Fruit fly (Drosophila melanogaster) whole organism, prepupa: ENCODE data around the gene osk.

Experiments used
- Blimp-1 ChIP-seq: fragments of 200-800 bp; sonication (Bioruptor generic); optimal IDR thresholded peaks from 3 replicates; lab custom pipeline; 2017; ENCODE audit warnings: missing biosample characterization, missing genetic modification characterization, mild to moderate bottlenecking, moderate library complexity, missing genetic modification reagents
- CG10669 ChIP-seq: fragments of 200-800 bp; sonication (Bioruptor generic); optimal IDR thresholded peaks from 3 replicates; lab custom pipeline; 2018; ENCODE audit warnings: missing biosample characterization, mild to moderate bottlenecking, missing genetic modification characterization, moderate library complexity
- CG11294 ChIP-seq: fragments of 200-800 bp; sonication (Bioruptor generic); IDR thresholded peaks from 2 replicates; pipeline ENCODE4 v1.3.6; 2022; ENCODE audit warnings: missing biosample characterization, missing genetic modification characterization
- CG11762 ChIP-seq: fragments of 200-800 bp; sonication (Bioruptor generic); optimal IDR thresholded peaks from 3 replicates; lab custom pipeline; 2016; ENCODE audit warnings: missing biosample characterization, missing genetic modification characterization; ENCODE audit not compliant: insufficient read depth
- CG11902 ChIP-seq: fragments of 200-800 bp; sonication (Bioruptor generic); optimal IDR thresholded peaks from 3 replicates; lab custom pipeline; 2016; ENCODE audit warnings: missing biosample characterization, missing genetic modification characterization
- CG15336 ChIP-seq: fragments of 200-800 bp; sonication (Bioruptor generic); IDR thresholded peaks from 2 replicates; pipeline ENCODE4 v1.3.6; 2022; ENCODE audit warnings: missing biosample characterization, missing genetic modification characterization
- CG16779 ChIP-seq: fragments of 200-800 bp; sonication (Bioruptor generic); optimal IDR thresholded peaks from 3 replicates; lab custom pipeline; 2017; ENCODE audit warnings: missing biosample characterization, mild to moderate bottlenecking, missing genetic modification characterization
- CG3032 ChIP-seq: fragments of 200-800 bp; optimal IDR thresholded peaks from 2 replicates; lab custom pipeline; 2019; ENCODE audit warnings: missing biosample characterization, mild to moderate bottlenecking, missing genetic modification characterization, moderate library complexity
- CG31627 ChIP-seq: fragments of 200-800 bp; sonication (Bioruptor generic); optimal IDR thresholded peaks from 3 replicates; lab custom pipeline; 2016; ENCODE audit warnings: missing biosample characterization, missing genetic modification characterization
- CG32006 ChIP-seq: fragments of 200-800 bp; sonication (Bioruptor generic); optimal IDR thresholded peaks from 3 replicates; lab custom pipeline; 2017; ENCODE audit warnings: missing biosample characterization, mild to moderate bottlenecking, missing genetic modification characterization
- CG34406 ChIP-seq: fragments of 200-800 bp; sonication (Bioruptor generic); optimal IDR thresholded peaks from 3 replicates; lab custom pipeline; 2016; ENCODE audit warnings: missing biosample characterization, missing genetic modification characterization
- CG4318 ChIP-seq: fragments of 200-800 bp; sonication (Bioruptor generic); optimal IDR thresholded peaks from 3 replicates; lab custom pipeline; 2017; ENCODE audit warnings: missing biosample characterization, mild to moderate bottlenecking, missing genetic modification characterization
- CG6163 ChIP-seq: fragments of 200-800 bp; sonication (Bioruptor generic); IDR thresholded peaks from 3 replicates; pipeline ENCODE4 v1.3.6; 2022; ENCODE audit warnings: missing biosample characterization, missing genetic modification characterization
- CG6276 ChIP-seq: fragments of 200-800 bp; sonication (Bioruptor generic); optimal IDR thresholded peaks from 2 replicates; lab custom pipeline; 2017; ENCODE audit warnings: missing biosample characterization, mild to moderate bottlenecking, missing genetic modification characterization
- CG6792 ChIP-seq: fragments of 200-800 bp; sonication (Bioruptor generic); optimal IDR thresholded peaks from 3 replicates; lab custom pipeline; 2016; ENCODE audit warnings: missing biosample characterization, missing genetic modification characterization
- CG6808 ChIP-seq: fragments of 200-800 bp; sonication (Bioruptor generic); optimal IDR thresholded peaks from 3 replicates; lab custom pipeline; 2017; ENCODE audit warnings: missing biosample characterization, missing genetic modification characterization, mild to moderate bottlenecking, moderate library complexity, missing genetic modification reagents
- CG6854 ChIP-seq: fragments of 200-800 bp; sonication (Bioruptor generic); optimal IDR thresholded peaks from 2 replicates; lab custom pipeline; 2017; ENCODE audit warnings: missing biosample characterization, mild to moderate bottlenecking, missing genetic modification characterization
- CG8119 ChIP-seq: fragments of 200-800 bp; sonication (Bioruptor generic); IDR thresholded peaks from 3 replicates; pipeline ENCODE4 v1.3.6; 2022; ENCODE audit warnings: missing biosample characterization, missing genetic modification characterization
- CG8319 ChIP-seq: fragments of 200-800 bp; sonication (Bioruptor generic); optimal IDR thresholded peaks from 3 replicates; lab custom pipeline; 2016; ENCODE audit warnings: missing biosample characterization, missing genetic modification characterization
- Eip75B ChIP-seq: fragments of 200-800 bp; sonication (Bioruptor generic); optimal IDR thresholded peaks from 3 replicates; lab custom pipeline; 2016; ENCODE audit warnings: missing biosample characterization, missing genetic modification characterization
- Eip78C ChIP-seq: fragments of 200-800 bp; sonication (Bioruptor generic); peaks from one replicate; lab custom pipeline; 2016; ENCODE audit warnings: missing biosample characterization, missing genetic modification characterization
- Ets21C ChIP-seq: fragments of 200-800 bp; sonication (Bioruptor generic); optimal IDR thresholded peaks from 3 replicates; lab custom pipeline; 2016; ENCODE audit warnings: missing biosample characterization, missing genetic modification characterization
- Gug ChIP-seq: fragments of 200-800 bp; sonication (Bioruptor generic); IDR thresholded peaks from 2 replicates; pipeline ENCODE4 v1.3.6; 2022; ENCODE audit warnings: missing biosample characterization, missing genetic modification characterization
- Hr38 ChIP-seq: sonication (Bioruptor generic); optimal IDR thresholded peaks from 2 replicates; lab custom pipeline; 2016; ENCODE audit warnings: missing biosample characterization, missing genetic modification characterization
- Hr39 ChIP-seq: fragments of 200-800 bp; sonication (Bioruptor generic); optimal IDR thresholded peaks from 2 replicates; lab custom pipeline; 2016; ENCODE audit warnings: missing biosample characterization, missing genetic modification characterization
- Hr4 ChIP-seq: fragments of 200-800 bp; sonication (Bioruptor generic); optimal IDR thresholded peaks from 3 replicates; lab custom pipeline; 2016; ENCODE audit warnings: missing biosample characterization, missing genetic modification characterization
- Met ChIP-seq: fragments of 200-800 bp; sonication (Bioruptor generic); optimal IDR thresholded peaks from 3 replicates; lab custom pipeline; 2016; ENCODE audit warnings: missing biosample characterization, missing genetic modification characterization
- OdsH ChIP-seq: fragments of 200-800 bp; sonication (Bioruptor generic); optimal IDR thresholded peaks from 3 replicates; lab custom pipeline; 2016; ENCODE audit warnings: missing biosample characterization, missing genetic modification characterization
- Smox ChIP-seq: fragments of 200-800 bp; sonication (Bioruptor generic); optimal IDR thresholded peaks from 3 replicates; lab custom pipeline; 2016; ENCODE audit warnings: missing biosample characterization, missing genetic modification characterization
- Sox14 ChIP-seq: fragments of 200-800 bp; sonication (Bioruptor generic); optimal IDR thresholded peaks from 3 replicates; lab custom pipeline; 2016; ENCODE audit warnings: missing biosample characterization, missing genetic modification characterization
- Sox15 ChIP-seq: fragments of 200-800 bp; sonication (Bioruptor generic); optimal IDR thresholded peaks from 3 replicates; lab custom pipeline; 2016; ENCODE audit warnings: missing biosample characterization, missing genetic modification characterization
- cyc ChIP-seq: fragments of 200-800 bp; sonication (Bioruptor generic); optimal IDR thresholded peaks from 3 replicates; lab custom pipeline; 2016; ENCODE audit warnings: missing biosample characterization, missing genetic modification characterization
- dac ChIP-seq: fragments of 200-800 bp; sonication (Bioruptor generic); optimal IDR thresholded peaks from 2 replicates; lab custom pipeline; 2017; ENCODE audit warnings: missing biosample characterization, mild to moderate bottlenecking, missing genetic modification characterization
- esn ChIP-seq: fragments of 200-800 bp; sonication (Bioruptor generic); optimal IDR thresholded peaks from 2 replicates; lab custom pipeline; 2016; ENCODE audit warnings: missing biosample characterization, mild to moderate bottlenecking, missing genetic modification characterization, moderate library complexity
- fd59A ChIP-seq: fragments of 200-800 bp; sonication (Bioruptor generic); optimal IDR thresholded peaks from 2 replicates; lab custom pipeline; 2017; ENCODE audit warnings: missing biosample characterization, mild to moderate bottlenecking, missing genetic modification characterization, missing genetic modification reagents
- fd85E ChIP-seq: fragments of 200-800 bp; sonication (Bioruptor generic); optimal IDR thresholded peaks from 3 replicates; lab custom pipeline; 2016; ENCODE audit warnings: missing biosample characterization, missing genetic modification characterization
- fkh ChIP-seq: fragments of 200-800 bp; sonication (Bioruptor generic); optimal IDR thresholded peaks from 3 replicates; lab custom pipeline; 2017; ENCODE audit warnings: missing biosample characterization, mild to moderate bottlenecking, missing genetic modification characterization, moderate library complexity
- lz ChIP-seq: fragments of 200-800 bp; sonication (Bioruptor generic); optimal IDR thresholded peaks from 3 replicates; lab custom pipeline; 2016; ENCODE audit warnings: missing biosample characterization, missing genetic modification characterization
- net ChIP-seq: fragments of 200-800 bp; sonication (Bioruptor generic); optimal IDR thresholded peaks from 3 replicates; lab custom pipeline; 2016; ENCODE audit warnings: missing biosample characterization, missing genetic modification characterization
- salr ChIP-seq, 2 experiments: fragments of 200-800 bp; sonication (Bioruptor generic); optimal IDR thresholded peaks; 3 replicates each; lab custom pipeline; 2016 to 2018; ENCODE audit warnings: missing biosample characterization in 2 of 2, missing genetic modification characterization in 2 of 2, mild to moderate bottlenecking in 1 of 2
- spab ChIP-seq: fragments of 200-800 bp; sonication (Bioruptor generic); optimal IDR thresholded peaks from 2 replicates; lab custom pipeline; 2017; ENCODE audit warnings: missing biosample characterization, mild to moderate bottlenecking, missing genetic modification characterization, missing genetic modification reagents
- ss ChIP-seq, 2 experiments: fragments of 200-800 bp; sonication (Bioruptor generic); optimal IDR thresholded peaks; 2 replicates in 1 of 2; 3 replicates in 1 of 2; lab custom pipeline; 2017 to 2018; ENCODE audit warnings: mild to moderate bottlenecking in 2 of 2, missing biosample characterization in 2 of 2, missing genetic modification characterization in 2 of 2, moderate library complexity in 1 of 2
- svp ChIP-seq: fragments of 200-800 bp; sonication (Bioruptor generic); peaks from one replicate; lab custom pipeline; 2016; ENCODE audit warnings: missing biosample characterization, missing genetic modification characterization
- topi ChIP-seq: fragments of 200-800 bp; sonication (Bioruptor generic); optimal IDR thresholded peaks from 3 replicates; lab custom pipeline; 2016; ENCODE audit warnings: missing biosample characterization, missing genetic modification characterization
- vri ChIP-seq: fragments of 200-800 bp; sonication (Bioruptor generic); optimal IDR thresholded peaks from 3 replicates; lab custom pipeline; 2016; ENCODE audit warnings: missing biosample characterization, mild to moderate bottlenecking, missing genetic modification characterization

Gene osk

DNA sequence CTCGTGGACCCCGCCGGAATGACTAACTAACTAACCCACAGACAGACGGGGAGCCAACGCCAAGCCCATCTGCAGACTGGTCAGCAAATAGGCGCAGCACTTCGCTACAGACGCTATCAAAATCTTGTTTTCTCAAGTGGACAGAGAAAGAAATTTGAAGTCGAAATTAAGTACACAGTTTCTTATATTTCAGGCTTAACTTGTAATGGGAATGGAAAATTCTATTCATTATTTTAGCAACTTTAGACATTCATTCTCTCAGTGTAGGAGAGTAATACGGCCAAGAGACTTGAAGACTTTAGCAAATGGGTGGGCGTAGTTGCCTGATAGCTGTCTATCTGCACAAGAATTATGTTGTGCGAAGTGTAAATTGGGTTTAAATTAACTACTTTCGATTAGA, 23.4 kb downstream of the osk start (continued):
- TF ChIP-seq salr (GFP tag; optimal IDR thresholded peaks at IDR 0.05; lab: Kevin White, UChicago) (peak; percentile 35 to 45), lz (GFP tag; lab: Kevin White, UChicago) (no peak), fkh (no peak), Ets21C (no peak), CG16779 (tag; lab: Kevin White, UChicago) (no peak), CG4318 (peak; percentile 35), CG3032 (tag; lab: Kevin White, UChicago) (peak; percentile 72), topi (GFP tag; lab: Kevin White, UChicago) (peak; percentile 30), Smox (GFP tag; lab: Kevin White, UChicago) (no peak), CG6276 (GFP tag; lab: Kevin White, UChicago) (peak; percentile 10), Hr38 (no peak), vri (GFP tag; lab: Kevin White, UChicago) (no peak), CG15336 (GFP tag; lab: Robert Waterston, UW) (peak; percentile 66), fd59A (GFP tag; lab: Kevin White, UChicago) (peak; percentile 56), CG6163 (GFP tag; lab: Robert Waterston, UW) (peak; percentile 83), OdsH (GFP tag; lab: Kevin White, UChicago) (peak; percentile 56), CG34406 (no peak), Hr39 (GFP tag; lab: Kevin White, UChicago) (peak; percentile 4), dac (GFP tag; lab: Kevin White, UChicago) (no peak), spab (GFP tag; lab: Kevin White, UChicago) (peak; percentile 37), Gug (peak; percentile 43; the same call in 1 of the 2 replicates), CG11902 (GFP tag; lab: Kevin White, UChicago) (no peak), ss (GFP tag; optimal IDR thresholded peaks at IDR 0.05; lab: Kevin White, UChicago) (peak in 1 of 2 experiments; percentile 9), CG32006 (GFP tag; lab: Kevin White, UChicago) (peak; percentile 61), cyc (GFP tag; lab: Kevin White, UChicago) (no peak), esn (GFP tag; lab: Kevin White, UChicago) (no peak), CG10669 (GFP tag; lab: Kevin White, UChicago) (peak; percentile 65), net (GFP tag; lab: Kevin White, UChicago) (peak; percentile 45), CG6792 (GFP tag; lab: Kevin White, UChicago) (no peak)
- TF ChIP-seq, all 60 proteins: peak for 33

DNA sequence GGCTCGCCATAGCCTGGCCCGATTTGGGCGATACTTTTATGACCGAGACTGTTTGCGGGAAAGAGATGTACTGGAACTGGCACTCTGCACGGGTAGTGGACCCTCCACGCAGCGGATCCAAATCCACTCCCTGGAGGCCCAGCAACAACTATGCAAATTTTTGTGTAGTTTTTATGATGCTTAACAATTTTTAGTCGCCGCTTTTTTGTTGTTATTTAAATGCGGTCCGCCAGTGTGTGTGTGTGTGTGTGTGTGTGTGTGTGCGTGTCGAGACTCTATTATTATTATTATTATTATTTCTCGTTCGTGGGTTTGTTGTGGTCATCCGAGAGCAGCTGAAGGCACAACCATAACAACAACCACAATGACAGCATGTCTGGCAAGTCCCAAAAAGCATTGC, 24.2 kb downstream of the osk start:
- TF ChIP-seq Hr4 = no peak
- no peak for TF ChIP-seq CG6276 (GFP tag; lab: Kevin White, UChicago)
- no peak for TF ChIP-seq Hr38
- no peak for TF ChIP-seq CG6854
- TF ChIP-seq CG11294 (GFP tag; lab: Robert Waterston, UW) = no peak
- TF ChIP-seq svp (GFP tag; lab: Kevin White, UChicago) = peak; percentile 4
- no peak for TF ChIP-seq Sox14 (GFP tag; lab: Kevin White, UChicago)
- TF ChIP-seq CG34406 = no peak
- TF ChIP-seq topi (GFP tag; lab: Kevin White, UChicago) = no peak
- TF ChIP-seq Gug = no peak
- no peak for TF ChIP-seq OdsH (GFP tag; lab: Kevin White, UChicago)
- TF ChIP-seq Eip78C (GFP tag; lab: Kevin White, UChicago) = peak; percentile 23

DNA sequence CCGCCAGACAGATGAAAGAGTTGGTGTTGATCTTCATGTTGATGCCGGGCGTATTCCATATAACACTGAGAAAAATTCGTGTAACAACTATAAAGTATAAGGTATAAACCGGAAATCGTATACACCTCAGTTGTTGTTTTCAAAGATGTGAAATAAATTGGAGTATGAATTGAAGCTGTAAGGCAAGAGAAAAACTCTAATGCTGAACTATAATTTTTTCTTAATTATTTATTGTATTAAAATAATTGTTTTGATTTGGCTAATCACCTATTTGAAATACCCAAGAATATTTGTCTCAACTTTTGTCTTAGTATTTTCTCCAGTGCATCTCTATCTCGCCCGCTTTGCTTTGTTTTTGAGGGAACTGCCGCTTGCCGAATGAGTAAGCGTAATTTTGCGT, 25.4 kb downstream of the osk start:
- TF ChIP-seq ss (GFP tag; optimal IDR thresholded peaks at IDR 0.05; lab: Kevin White, UChicago) = no peak
- TF ChIP-seq CG6792 (GFP tag; lab: Kevin White, UChicago) = no peak
- TF ChIP-seq CG6276 (GFP tag; lab: Kevin White, UChicago) = peak; percentile 36
- TF ChIP-seq CG10669 (GFP tag; lab: Kevin White, UChicago) = no peak
- no peak for TF ChIP-seq CG11762 (GFP tag; lab: Kevin White, UChicago)
- TF ChIP-seq salr (GFP tag; optimal IDR thresholded peaks at IDR 0.05; lab: Kevin White, UChicago) = peak in 1 of 2 experiments; percentile 15
- no peak for TF ChIP-seq Blimp-1
- no peak for TF ChIP-seq CG6854
- no peak for TF ChIP-seq CG8319 (GFP tag; lab: Kevin White, UChicago)
- no peak for TF ChIP-seq Hr38
- no peak for TF ChIP-seq fd85E
- no peak for TF ChIP-seq Sox15 (GFP tag; lab: Kevin White, UChicago)
- peak; percentile 32 for TF ChIP-seq Smox (GFP tag; lab: Kevin White, UChicago)
- peak; percentile 67 for TF ChIP-seq Hr4
- TF ChIP-seq svp (GFP tag; lab: Kevin White, UChicago) = peak; percentile 56
- TF ChIP-seq Met (GFP tag; lab: Kevin White, UChicago) = peak; percentile 41
- TF ChIP-seq lz (GFP tag; lab: Kevin White, UChicago) = no peak
- peak; percentile 17 for TF ChIP-seq CG31627
- TF ChIP-seq Eip75B (GFP tag; lab: Kevin White, UChicago) = no peak
- no peak for TF ChIP-seq fd59A (GFP tag; lab: Kevin White, UChicago)
- TF ChIP-seq Gug = 0 out of 2 replicates have a peak, but pooled peaks have one; percentile 13
- TF ChIP-seq CG8119 (GFP tag; lab: Robert Waterston, UW) = peak; percentile 62
- peak; percentile 37 for TF ChIP-seq topi (GFP tag; lab: Kevin White, UChicago)
- TF ChIP-seq CG11902 (GFP tag; lab: Kevin White, UChicago) = peak; percentile 22
- peak; percentile 43; the same call in 1 of the 3 replicates for TF ChIP-seq CG6163 (GFP tag; lab: Robert Waterston, UW)
- TF ChIP-seq CG6808 (GFP tag; lab: Kevin White, UChicago) = no peak
- no peak for TF ChIP-seq fkh
